Worm (Caenorhabditis elegans): ENCODE measurements around the gene srx-122.

Gene srx-122

ce11 chrV:3279138-3279537, 18.5 kb downstream of the srx-122 start:
- TF ChIP-seq tbx-7 (tag; optimal IDR thresholded peaks at IDR 0.05): no peak
- no peak for TF ChIP-seq C38D4.7 (GFP tag; optimal IDR thresholded peaks at IDR 0.05)
- no peak for TF ChIP-seq pha-2 (tag; optimal IDR thresholded peaks at IDR 0.05)
- TF ChIP-seq pqm-1 (tag; optimal IDR thresholded peaks at IDR 0.05): no peak
- no peak for TF ChIP-seq ceh-34 (tag; optimal IDR thresholded peaks at IDR 0.05)
- TF ChIP-seq hlh-30 (tag; optimal IDR thresholded peaks at IDR 0.05; ENCODE audit: insufficient read depth): no peak
- no peak for TF ChIP-seq pag-3 (tag; optimal IDR thresholded peaks at IDR 0.05; ENCODE audit: borderline replicate concordance)
- TF ChIP-seq sdc-2 (tag; optimal IDR thresholded peaks at IDR 0.05): no peak
- no peak for TF ChIP-seq hlh-6 (tag; optimal IDR thresholded peaks at IDR 0.05)
- TF ChIP-seq gmeb-2 (tag; optimal IDR thresholded peaks at IDR 0.05): no peak
- TF ChIP-seq madf-2 (tag; optimal IDR thresholded peaks at IDR 0.05): no peak
- TF ChIP-seq K09A11.1 (tag; optimal IDR thresholded peaks at IDR 0.05; ENCODE audit: insufficient read depth): no peak
- no peak for TF ChIP-seq sox-4 (tag; optimal IDR thresholded peaks at IDR 0.05)
- TF ChIP-seq rnt-1 (tag; optimal IDR thresholded peaks at IDR 0.05): no peak
- TF ChIP-seq fax-1 (tag; optimal IDR thresholded peaks at IDR 0.05): no peak
- TF ChIP-seq elt-2 (tag; optimal IDR thresholded peaks at IDR 0.05): no peak
- no peak for TF ChIP-seq ceh-31 (tag; optimal IDR thresholded peaks at IDR 0.05)

- TF ChIP-seq lim-6 (tag; optimal IDR thresholded peaks at IDR 0.05) (no peak), elt-4 (tag; optimal IDR thresholded peaks at IDR 0.05) (no peak), unc-55 (GFP tag; optimal IDR thresholded peaks at IDR 0.05) (no peak), Y22D7AL.16 (tag; optimal IDR thresholded peaks at IDR 0.05) (no peak), T23F11.4 (GFP tag; optimal IDR thresholded peaks at IDR 0.05) (no peak), ceh-18 (tag; optimal IDR thresholded peaks at IDR 0.05) (no peak), pqm-1 (tag; optimal IDR thresholded peaks at IDR 0.05) (no peak), hlh-6 (tag; optimal IDR thresholded peaks at IDR 0.05) (no peak), ceh-48 (tag; optimal IDR thresholded peaks at IDR 0.05) (no peak), unc-3 (GFP tag; conservative IDR thresholded peaks at IDR 0.05) (no peak), unc-3 (tag; optimal IDR thresholded peaks at IDR 0.05) (no peak), ceh-30 (tag; optimal IDR thresholded peaks at IDR 0.05) (no peak), ceh-2 (tag; optimal IDR thresholded peaks at IDR 0.05) (no peak), odd-2 (tag; optimal IDR thresholded peaks at IDR 0.05) (no peak), elt-2 (tag; optimal IDR thresholded peaks at IDR 0.05) (no peak), ama-1 (optimal IDR thresholded peaks at IDR 0.05) (no peak)
Measured at ce11 chrV:3278101-3278639, 19.5 kb downstream of the srx-122 start, which contains the start of gene fbxa-64. Gene fbxa-64, minus strand, starts transcription at chrV:3278151.

ce11 chrV:3276184-3276583, 21.5 kb downstream of the srx-122 start:
- no peak for TF ChIP-seq ref-2 (tag; optimal IDR thresholded peaks at IDR 0.05)
- no peak for TF ChIP-seq C38D4.7 (GFP tag; optimal IDR thresholded peaks at IDR 0.05)
- no peak for TF ChIP-seq zip-5 (tag; optimal IDR thresholded peaks at IDR 0.05)
- TF ChIP-seq ztf-16 (tag; optimal IDR thresholded peaks at IDR 0.05): no peak
- no peak for TF ChIP-seq ceh-45 (GFP tag; IDR thresholded peaks at IDR 0.05)
- no peak for TF ChIP-seq ttx-3 (tag; optimal IDR thresholded peaks at IDR 0.05)

ce11 chrV:3275033-3275432, 22.6 kb downstream of the srx-122 start, which contains the start of gene T28A11.3:
Gene T28A11.3, plus strand, starts transcription at chrV:3275333.
- no peak for TF ChIP-seq fax-1 (tag; optimal IDR thresholded peaks at IDR 0.05)
- no peak for TF ChIP-seq ceh-48 (tag; optimal IDR thresholded peaks at IDR 0.05)
- no peak for TF ChIP-seq unc-42 (tag; optimal IDR thresholded peaks at IDR 0.05)
- TF ChIP-seq pax-1 (tag; optimal IDR thresholded peaks at IDR 0.05): no peak
- TF ChIP-seq ceh-22 (tag; optimal IDR thresholded peaks at IDR 0.05): no peak
- no peak for TF ChIP-seq C08G9.2 (tag; optimal IDR thresholded peaks at IDR 0.05)
- TF ChIP-seq pha-4 (tag; optimal IDR thresholded peaks at IDR 0.05): no peak
- TF ChIP-seq C38D4.7 (GFP tag; optimal IDR thresholded peaks at IDR 0.05): no peak
- no peak for TF ChIP-seq elt-4 (tag; optimal IDR thresholded peaks at IDR 0.05)
- no peak for TF ChIP-seq hlh-30 (tag; optimal IDR thresholded peaks at IDR 0.05; ENCODE audit: insufficient read depth)
- TF ChIP-seq hlh-15 (tag; optimal IDR thresholded peaks at IDR 0.05): no peak
- no peak for TF ChIP-seq elt-2 (tag; optimal IDR thresholded peaks at IDR 0.05)
- TF ChIP-seq sox-2 (GFP tag; IDR thresholded peaks at IDR 0.05): no peak
- no peak for TF ChIP-seq hlh-8 (tag; optimal IDR thresholded peaks at IDR 0.05)
- no peak for TF ChIP-seq odd-2 (tag; optimal IDR thresholded peaks at IDR 0.05)
- TF ChIP-seq rnt-1 (tag; optimal IDR thresholded peaks at IDR 0.05): no peak
- TF ChIP-seq nhr-232 (tag; optimal IDR thresholded peaks at IDR 0.05): no peak
- TF ChIP-seq eyg-1 (tag; optimal IDR thresholded peaks at IDR 0.05): no peak
- no peak for TF ChIP-seq K02D7.2 (tag; optimal IDR thresholded peaks at IDR 0.05)
